Fruit fly (Drosophila melanogaster) whole organism, embryonic: ENCODE data around the gene Lcp65Ab1.

Experiments used
- Bgb ChIP-seq: fragments of 200-800 bp; sonication (Bioruptor generic); IDR thresholded peaks from 2 replicates; pipeline ENCODE4 v1.3.6; 2022; ENCODE audit warnings: missing biosample characterization, missing genetic modification characterization; ENCODE audit not compliant: partially characterized antibody
- CG10267 ChIP-seq: fragments of 200-800 bp; sonication (Bioruptor generic); optimal IDR thresholded peaks from 2 replicates; lab custom pipeline; 2018; ENCODE audit warnings: missing biosample characterization, mild to moderate bottlenecking, missing genetic modification characterization, moderate library complexity
- CG11085 ChIP-seq: fragments of 200-800 bp; sonication (Bioruptor generic); IDR thresholded peaks from 2 replicates; pipeline ENCODE4 v1.3.6; 2022; ENCODE audit warnings: missing biosample characterization, missing genetic modification characterization
- CG12219 ChIP-seq: fragments of 200-800 bp; sonication (Bioruptor generic); optimal IDR thresholded peaks from 3 replicates; lab custom pipeline; 2018; ENCODE audit warnings: missing biosample characterization, mild to moderate bottlenecking, missing genetic modification characterization
- CG16815 ChIP-seq: fragments of 200-800 bp; sonication (Bioruptor generic); optimal IDR thresholded peaks from 3 replicates; lab custom pipeline; 2017; ENCODE audit warnings: missing biosample characterization, mild to moderate bottlenecking, missing genetic modification characterization
- CG17328 ChIP-seq: fragments of 200-800 bp; sonication (Bioruptor generic); IDR thresholded peaks from 2 replicates; pipeline ENCODE4 v1.3.6; 2022; ENCODE audit warnings: missing biosample characterization, missing genetic modification characterization
- CG17385 ChIP-seq: fragments of 200-800 bp; sonication (Bioruptor generic); optimal IDR thresholded peaks from 3 replicates; lab custom pipeline; 2018; ENCODE audit warnings: missing biosample characterization, mild to moderate bottlenecking, missing genetic modification characterization
- CG2678 ChIP-seq: fragments of 200-800 bp; sonication (Bioruptor generic); optimal IDR thresholded peaks from 3 replicates; lab custom pipeline; 2019; ENCODE audit warnings: missing biosample characterization, mild to moderate bottlenecking, missing genetic modification characterization, moderate library complexity
- CG3065 ChIP-seq: fragments of 200-800 bp; sonication (Bioruptor generic); optimal IDR thresholded peaks from 2 replicates; lab custom pipeline; 2016; ENCODE audit warnings: missing biosample characterization, missing genetic modification characterization
- CG3163 ChIP-seq: fragments of 200-800 bp; sonication (Bioruptor generic); optimal IDR thresholded peaks from 3 replicates; lab custom pipeline; 2016; ENCODE audit warnings: missing biosample characterization, missing genetic modification characterization
- CG32767 ChIP-seq: fragments of 200-800 bp; sonication (Bioruptor generic); IDR thresholded peaks from 2 replicates; pipeline ENCODE4 v1.3.6; 2022; ENCODE audit warnings: missing biosample characterization, missing genetic modification characterization
- CG32772 ChIP-seq: fragments of 200-800 bp; sonication (Bioruptor generic); IDR thresholded peaks from 2 replicates; pipeline ENCODE4 v1.3.6; 2022; ENCODE audit warnings: missing biosample characterization, missing genetic modification characterization
- CG3407 ChIP-seq: fragments of 200-800 bp; sonication (Bioruptor generic); optimal IDR thresholded peaks from 2 replicates; lab custom pipeline; 2018; ENCODE audit warnings: missing biosample characterization, mild to moderate bottlenecking, missing genetic modification characterization
- CG3847 ChIP-seq: fragments of 200-800 bp; sonication (Bioruptor generic); IDR thresholded peaks from 2 replicates; pipeline ENCODE4 v1.3.6; 2022; ENCODE audit warnings: missing biosample characterization, missing genetic modification characterization
- CG43689 ChIP-seq: fragments of 200-800 bp; sonication (Bioruptor generic); IDR thresholded peaks from 2 replicates; pipeline ENCODE4 v1.3.6; 2022; ENCODE audit warnings: missing biosample characterization, missing genetic modification characterization
- CG5180 ChIP-seq: fragments of 200-800 bp; sonication (Bioruptor generic); optimal IDR thresholded peaks from 3 replicates; lab custom pipeline; 2017; ENCODE audit warnings: missing biosample characterization, missing genetic modification characterization, mild to moderate bottlenecking, moderate library complexity, missing genetic modification reagents
- CG6654 ChIP-seq: fragments of 200-800 bp; sonication (Bioruptor generic); optimal IDR thresholded peaks from 2 replicates; lab custom pipeline; 2017; ENCODE audit warnings: missing biosample characterization, mild to moderate bottlenecking, missing genetic modification characterization
- CG6765 ChIP-seq: fragments of 200-800 bp; sonication (Bioruptor generic); optimal IDR thresholded peaks from 3 replicates; lab custom pipeline; 2017; ENCODE audit warnings: missing biosample characterization, mild to moderate bottlenecking, missing genetic modification characterization
- CG6791 ChIP-seq: fragments of 200-800 bp; sonication (Bioruptor generic); IDR thresholded peaks from 3 replicates; pipeline ENCODE4 v1.3.6; 2022; ENCODE audit warnings: missing biosample characterization, missing genetic modification characterization; ENCODE audit not compliant: partially characterized antibody
- CG7556 ChIP-seq: fragments of 200-800 bp; sonication (Bioruptor generic); optimal IDR thresholded peaks from 2 replicates; lab custom pipeline; 2017; ENCODE audit warnings: missing biosample characterization, mild to moderate bottlenecking, missing genetic modification characterization
- CG7786 ChIP-seq: fragments of 200-800 bp; sonication (Bioruptor generic); optimal IDR thresholded peaks from 2 replicates; lab custom pipeline; 2016; ENCODE audit warnings: missing biosample characterization, missing genetic modification characterization
- CG9817 ChIP-seq: fragments of 200-800 bp; sonication (Bioruptor generic); optimal IDR thresholded peaks from 2 replicates; lab custom pipeline; 2018; ENCODE audit warnings: missing biosample characterization, mild to moderate bottlenecking, missing genetic modification characterization, moderate library complexity
- CrebB ChIP-seq: fragments of 200-800 bp; sonication (Bioruptor generic); optimal IDR thresholded peaks from 3 replicates; lab custom pipeline; 2018; ENCODE audit warnings: missing biosample characterization, mild to moderate bottlenecking, missing genetic modification characterization
- Dbx ChIP-seq: fragments of 200-800 bp; sonication (Bioruptor generic); IDR thresholded peaks from 3 replicates; pipeline ENCODE4 v1.3.6; 2022; ENCODE audit warnings: missing biosample characterization, missing genetic modification characterization
- Dll ChIP-seq: fragments of 200-800 bp; sonication (Bioruptor generic); IDR thresholded peaks from 4 replicates; pipeline ENCODE4 v1.3.6; 2022; ENCODE audit warnings: missing biosample characterization, missing genetic modification characterization; ENCODE audit not compliant: partially characterized antibody
- Dref ChIP-seq: fragments of 200-800 bp; sonication (Bioruptor generic); IDR thresholded peaks from 2 replicates; pipeline ENCODE4 v1.3.6; 2022; ENCODE audit warnings: missing biosample characterization, missing genetic modification characterization
- Fer3 ChIP-seq: fragments of 200-800 bp; sonication (Bioruptor generic); optimal IDR thresholded peaks from 2 replicates; lab custom pipeline; 2018; ENCODE audit warnings: missing biosample characterization, mild to moderate bottlenecking, missing genetic modification characterization, moderate library complexity
- Hr39 ChIP-seq: fragments of >200 bp; optimal IDR thresholded peaks from 2 replicates; lab custom pipeline; 2017
- Kr ChIP-seq: fragments of 200-800 bp; sonication (Bioruptor generic); optimal IDR thresholded peaks from 2 replicates; lab custom pipeline; 2017; ENCODE audit warnings: missing biosample characterization, mild to moderate bottlenecking, missing genetic modification characterization
- Lpt ChIP-seq: fragments of >200 bp; optimal IDR thresholded peaks from 2 replicates; lab custom pipeline; 2018; ENCODE audit warnings: missing biosample characterization, missing genetic modification characterization
- Rx ChIP-seq: fragments of 200-800 bp; sonication (Bioruptor generic); IDR thresholded peaks from 2 replicates; pipeline ENCODE4 v1.3.6; 2022; ENCODE audit warnings: missing biosample characterization, missing genetic modification characterization
- Sin3A ChIP-seq: fragments of >200 bp; optimal IDR thresholded peaks from 2 replicates; lab custom pipeline; 2018
- Ssrp ChIP-seq: fragments of 200-800 bp; sonication (Bioruptor generic); optimal IDR thresholded peaks from 2 replicates; lab custom pipeline; 2018; ENCODE audit warnings: missing biosample characterization, mild to moderate bottlenecking, missing genetic modification characterization, moderate library complexity
- Tbp ChIP-seq: fragments of >200 bp; optimal IDR thresholded peaks from 2 replicates; lab custom pipeline; 2018; ENCODE audit warnings: missing biosample characterization, missing genetic modification characterization
- Vsx1 ChIP-seq: fragments of 200-800 bp; sonication (Bioruptor generic); optimal IDR thresholded peaks from 2 replicates; lab custom pipeline; 2017; ENCODE audit warnings: missing biosample characterization, mild to moderate bottlenecking, missing genetic modification characterization, missing genetic modification reagents
- YL-1 ChIP-seq: fragments of 200-800 bp; sonication (Bioruptor generic); optimal IDR thresholded peaks from 3 replicates; lab custom pipeline; 2017; ENCODE audit warnings: missing biosample characterization, mild to moderate bottlenecking, missing genetic modification characterization
- az2 ChIP-seq: fragments of 200-800 bp; sonication (Bioruptor generic); optimal IDR thresholded peaks from 3 replicates; lab custom pipeline; 2016; ENCODE audit warnings: missing biosample characterization, missing genetic modification characterization
- bab2 ChIP-seq: fragments of 200-800 bp; sonication (Bioruptor generic); optimal IDR thresholded peaks from 2 replicates; lab custom pipeline; 2016; ENCODE audit warnings: missing biosample characterization, missing genetic modification characterization
- br ChIP-seq: fragments of >200 bp; optimal IDR thresholded peaks from 2 replicates; lab custom pipeline; 2017
- da ChIP-seq: fragments of 200-800 bp; sonication (Bioruptor generic); optimal IDR thresholded peaks from 2 replicates; lab custom pipeline; 2016; ENCODE audit warnings: missing biosample characterization, missing genetic modification characterization
- dan ChIP-seq: fragments of 200-800 bp; sonication (Bioruptor generic); IDR thresholded peaks from 2 replicates; pipeline ENCODE4 v1.3.6; 2022; ENCODE audit warnings: missing biosample characterization, missing genetic modification characterization
- mirr ChIP-seq: fragments of 200-800 bp; sonication (Bioruptor generic); optimal IDR thresholded peaks from 3 replicates; lab custom pipeline; 2018; ENCODE audit warnings: missing biosample characterization, mild to moderate bottlenecking, missing genetic modification characterization
- nom ChIP-seq: fragments of 200-800 bp; sonication (Bioruptor generic); optimal IDR thresholded peaks from 2 replicates; lab custom pipeline; 2017; ENCODE audit warnings: missing biosample characterization, missing genetic modification characterization, mild to moderate bottlenecking, moderate library complexity, missing genetic modification reagents
- oc ChIP-seq: fragments of 200-800 bp; sonication (Bioruptor generic); optimal IDR thresholded peaks from 2 replicates; lab custom pipeline; 2018; ENCODE audit warnings: missing biosample characterization, mild to moderate bottlenecking, missing genetic modification characterization, moderate library complexity
- sc ChIP-seq, 3 experiments: fragments of >200 bp in 2 of 3; fragments of 200-800 bp in 1 of 3; sonication (Bioruptor generic) in 1 of 3; optimal IDR thresholded peaks; 2 replicates in 2 of 3; 3 replicates in 1 of 3; lab custom pipeline; 2017; ENCODE audit warnings: mild to moderate bottlenecking in 1 of 3, missing biosample characterization in 1 of 3, missing genetic modification characterization in 1 of 3, missing genetic modification reagents in 1 of 3
- schlank ChIP-seq: fragments of 200-800 bp; sonication (Bioruptor generic); optimal IDR thresholded peaks from 2 replicates; lab custom pipeline; 2018; ENCODE audit warnings: missing biosample characterization, mild to moderate bottlenecking, missing genetic modification characterization
- shn ChIP-seq: fragments of 200-800 bp; sonication (Bioruptor generic); optimal IDR thresholded peaks from 3 replicates; lab custom pipeline; 2016; ENCODE audit warnings: missing biosample characterization, missing genetic modification characterization
- tll ChIP-seq, 2 experiments: fragments of 200-800 bp in 1 of 2; fragments of >200 bp in 1 of 2; sonication (Bioruptor generic) in 1 of 2; optimal IDR thresholded peaks; 2 replicates each; lab custom pipeline; 2017 to 2019; ENCODE audit warnings: missing biosample characterization in 2 of 2, missing genetic modification characterization in 2 of 2, mild to moderate bottlenecking in 1 of 2, moderate library complexity in 1 of 2
- twi ChIP-seq: fragments of 200-800 bp; optimal IDR thresholded peaks from 2 replicates; lab custom pipeline; 2019; ENCODE audit warnings: missing biosample characterization, mild to moderate bottlenecking, missing genetic modification characterization, moderate library complexity

Lcp65Ab1 gene

DNA sequence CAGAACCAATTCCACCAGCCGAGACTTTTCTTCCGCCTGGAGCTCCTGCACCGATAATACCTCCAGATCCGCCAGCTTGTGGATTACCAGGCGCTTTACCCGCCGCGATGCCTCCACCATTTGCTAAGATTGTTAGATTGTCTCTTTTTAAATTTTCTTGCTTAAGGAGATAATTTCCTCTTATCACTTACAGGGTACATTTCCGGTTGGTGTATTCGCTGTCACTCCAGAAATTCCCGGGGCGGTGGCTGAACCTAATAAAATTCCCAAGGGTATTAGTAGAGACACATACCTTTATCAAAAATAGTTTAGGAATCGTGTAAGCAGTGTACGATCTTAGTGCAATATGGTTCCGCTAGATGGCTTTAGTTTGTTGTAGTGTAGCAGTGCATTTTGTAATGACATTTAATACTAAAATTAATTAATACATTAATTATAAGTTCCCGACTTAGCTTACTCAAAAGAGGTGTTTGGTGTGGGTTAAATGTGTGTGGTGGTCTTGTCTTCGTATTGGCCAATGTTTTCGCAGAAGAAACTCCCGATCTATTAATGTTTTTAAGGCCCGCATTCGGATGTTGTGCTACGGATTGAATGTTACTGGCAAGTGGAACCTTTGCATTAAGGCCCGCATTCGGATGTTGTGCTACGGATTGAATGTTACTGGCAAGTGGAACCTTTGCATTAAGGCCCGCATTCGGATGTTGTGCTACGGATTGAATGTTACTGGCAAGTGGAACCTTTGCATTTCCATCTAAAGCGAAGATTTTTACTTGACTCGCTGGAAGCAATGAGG is 24.5 kb upstream of the Lcp65Ab1 start (continued):
- TF ChIP-seq tll (GFP tag; optimal IDR thresholded peaks at IDR 0.05; lab: Kevin White, UChicago) (peak in 1 of 2 experiments; percentile 81), da (GFP tag; lab: Kevin White, UChicago) (peak; percentile 43), oc (tag; lab: Kevin White, UChicago) (peak; percentile 12), shn (GFP tag; lab: Kevin White, UChicago) (peak; percentile 50), CG16815 (GFP tag; lab: Kevin White, UChicago) (peak; percentile 17), CG3407 (GFP tag; lab: Kevin White, UChicago) (peak; percentile 68), Rx (GFP tag; lab: Robert Waterston, UW) (peak; percentile 81), Sin3A (lab: Kevin White, UChicago) (peak; percentile 43), Fer3 (tag; lab: Kevin White, UChicago) (peak; percentile 75), br (lab: Kevin White, UChicago) (no peak), CG43689 (GFP tag; lab: Robert Waterston, UW) (peak; percentile 71), YL-1 (GFP tag; lab: Kevin White, UChicago) (peak; percentile 25), CG6654 (GFP tag; lab: Kevin White, UChicago) (peak; percentile 67), CG2678 (no peak), Lpt (GFP tag; lab: Kevin White, UChicago) (no peak), az2 (peak; percentile 32), mirr (GFP tag; lab: Kevin White, UChicago) (peak; percentile 84), CG5180 (GFP tag; lab: Kevin White, UChicago) (peak; percentile 39), Hr39 (no peak), CG7556 (GFP tag; lab: Kevin White, UChicago) (peak; percentile 45), CG32772 (GFP tag; lab: Robert Waterston, UW) (no peak; the same call in 1 of the 2 replicates), CG3163 (GFP tag; lab: Kevin White, UChicago) (peak; percentile 4), CG17328 (GFP tag; lab: Robert Waterston, UW) (peak; percentile 89), sc (optimal IDR thresholded peaks at IDR 0.05; lab: Kevin White, UChicago) (no peak), sc (GFP tag; optimal IDR thresholded peaks at IDR 0.05; lab: Kevin White, UChicago) (peak; percentile 29), CG9817 (tag; lab: Kevin White, UChicago) (peak; percentile 70), Dbx (GFP tag; lab: Robert Waterston, UW) (peak; percentile 83), CG11085 (GFP tag; lab: Robert Waterston, UW) (peak; percentile 83), Kr (GFP tag; lab: Kevin White, UChicago) (no peak), CG10267 (tag; lab: Kevin White, UChicago) (peak; percentile 70), Dref (GFP tag; lab: Robert Waterston, UW) (no peak), Vsx1 (GFP tag; lab: Kevin White, UChicago) (peak; percentile 82), Dll (GFP tag; lab: Robert Waterston, UW) (no peak), CG6765 (GFP tag; lab: Kevin White, UChicago) (peak; percentile 88), CG6791 (no peak), Tbp (no peak), CG3847 (GFP tag; lab: Robert Waterston, UW) (peak; percentile 67), schlank (tag; lab: Kevin White, UChicago) (peak; percentile 77), bab2 (GFP tag; lab: Kevin White, UChicago) (peak; percentile 42), CG12219 (peak; percentile 76), CG32767 (peak; percentile 70; the same call in 1 of the 2 replicates), nom (GFP tag; lab: Kevin White, UChicago) (no peak), CG17385 (peak; percentile 72), dan (GFP tag; lab: Robert Waterston, UW) (no peak), Ssrp (peak; percentile 13), CG3065 (GFP tag; lab: Kevin White, UChicago) (no peak), twi (tag; lab: Kevin White, UChicago) (no peak), CG7786 (no peak), CrebB (tag; lab: Kevin White, UChicago) (peak; percentile 65), Bgb (GFP tag; lab: Robert Waterston, UW) (peak; percentile 22; the same call in 1 of the 2 replicates)
